Fruit fly (Drosophila melanogaster): ENCODE measurements around the gene CG6999.
A peak's percentile ranks its signal among the peaks of the same experiment; 100 is the strongest.

CG6999 gene

dm6 chrX:9066802-9067489 lies 21.2 kb upstream of the CG6999 start:
- TF ChIP-seq CG10543 (GFP tag; optimal IDR thresholded peaks at IDR 0.05) (no peak), CG4617 (GFP tag; optimal IDR thresholded peaks at IDR 0.05; ENCODE audit: borderline replicate concordance) (no peak), MESR4 (GFP tag; optimal IDR thresholded peaks at IDR 0.05) (no peak), Dbx (GFP tag; IDR thresholded peaks at IDR 0.05) (no peak), CG42726 (GFP tag; IDR thresholded peaks at IDR 0.05; ENCODE audit: partially characterized antibody) (no peak), Fer3 (tag; optimal IDR thresholded peaks at IDR 0.05) (peak; percentile 29), CG11398 (GFP tag; optimal IDR thresholded peaks at IDR 0.05) (no peak), CG7271 (tag; optimal IDR thresholded peaks at IDR 0.05) (no peak), CG11723 (GFP tag; optimal IDR thresholded peaks at IDR 0.05) (no peak), sima (GFP tag; optimal IDR thresholded peaks at IDR 0.05) (no peak), CG8765 (GFP tag; IDR thresholded peaks at IDR 0.05) (no peak), CG8924 (tag; optimal IDR thresholded peaks at IDR 0.05) (no peak), abd-A (tag; optimal IDR thresholded peaks at IDR 0.05) (no peak), ro (GFP tag; IDR thresholded peaks at IDR 0.05) (no peak), Atf-2 (GFP tag; optimal IDR thresholded peaks at IDR 0.05) (no peak), fu2 (GFP tag; optimal IDR thresholded peaks at IDR 0.05) (no peak), CG15011 (GFP tag; optimal IDR thresholded peaks at IDR 0.05) (no peak), Lim3 (GFP tag; IDR thresholded peaks at IDR 0.05) (no peak), Ada2b (GFP tag; IDR thresholded peaks at IDR 0.05) (peak; percentile 59), Dek (tag; optimal IDR thresholded peaks at IDR 0.05) (no peak), so (GFP tag; IDR thresholded peaks at IDR 0.05) (no peak), CG7786 (GFP tag; optimal IDR thresholded peaks at IDR 0.05) (no peak), CG10431 (GFP tag; optimal IDR thresholded peaks at IDR 0.05) (no peak), crol (GFP tag; IDR thresholded peaks at IDR 0.05) (no peak), CG31441 (GFP tag; IDR thresholded peaks at IDR 0.05) (0 out of 2 replicates have a peak, but pooled peaks have one; percentile 20), danr (GFP tag; IDR thresholded peaks at IDR 0.05) (no peak), CG34224 (GFP tag; IDR thresholded peaks at IDR 0.05; ENCODE audit: partially characterized antibody) (no peak), kni (GFP tag; optimal IDR thresholded peaks at IDR 0.05) (no peak), Dfd (GFP tag; optimal IDR thresholded peaks at IDR 0.05) (no peak), lov (optimal IDR thresholded peaks at IDR 0.05) (no peak), lov (GFP tag; IDR thresholded peaks at IDR 0.05) (no peak), Med (GFP tag) (peak; percentile 43), CG43689 (GFP tag; IDR thresholded peaks at IDR 0.05) (no peak), corto (GFP tag; optimal IDR thresholded peaks at IDR 0.05) (no peak), ham (GFP tag; IDR thresholded peaks at IDR 0.05) (no peak), CG11504 (tag; optimal IDR thresholded peaks at IDR 0.05) (peak; percentile 38), Dp (GFP tag; optimal IDR thresholded peaks at IDR 0.05) (no peak), vfl (GFP tag; optimal IDR thresholded peaks at IDR 0.05) (no peak), tx (GFP tag; optimal IDR thresholded peaks at IDR 0.05) (no peak), Hmx (GFP tag; optimal IDR thresholded peaks at IDR 0.05) (no peak), sug (tag; optimal IDR thresholded peaks at IDR 0.05) (no peak), az2 (GFP tag; optimal IDR thresholded peaks at IDR 0.05) (peak; percentile 19), dan (GFP tag; IDR thresholded peaks at IDR 0.05) (no peak), nerfin-2 (GFP tag; IDR thresholded peaks at IDR 0.05; ENCODE audit: partially characterized antibody) (no peak), Elba2 (GFP tag; optimal IDR thresholded peaks at IDR 0.05) (no peak), CG17912 (GFP tag; optimal IDR thresholded peaks at IDR 0.05) (no peak), bbx (GFP tag; IDR thresholded peaks at IDR 0.05; ENCODE audit: partially characterized antibody) (no peak), Spps (tag; optimal IDR thresholded peaks at IDR 0.05) (no peak), CG1603 (tag; optimal IDR thresholded peaks at IDR 0.05) (peak; percentile 6), CG10321 (GFP tag; IDR thresholded peaks at IDR 0.05) (no peak), Hey (tag; optimal IDR thresholded peaks at IDR 0.05) (no peak)

All from whole organism, embryonic.